Worm (Caenorhabditis elegans) whole organism, young adult: Measurements from ENCODE around the gene F55A11.8.

ENCODE experiments used
- C06A6.2 ChIP-seq: fragments of 200-800 bp; sonication (Bioruptor generic); conservative IDR thresholded peaks from 2 replicates; pipeline ENCODE4 v1.3.6; 2022; ENCODE audit warnings: missing genetic modification characterization, missing compliant biosample characterization
- C17E4.6 ChIP-seq: fragments of 200-800 bp; sonication (Bioruptor generic); IDR thresholded peaks from 2 replicates; pipeline ENCODE4 v1.3.6; 2022; ENCODE audit warnings: missing genetic modification reagents, missing genetic modification characterization, missing compliant biosample characterization
- D2030.7 ChIP-seq: fragments of 200-800 bp; sonication (Bioruptor generic); IDR thresholded peaks from 2 replicates; pipeline ENCODE4 v1.3.6; 2022; ENCODE audit warnings: missing genetic modification reagents, missing genetic modification characterization, missing compliant biosample characterization
- F37B4.10 ChIP-seq: fragments of 200-800 bp; sonication (Bioruptor generic); IDR thresholded peaks from 2 replicates; pipeline ENCODE4 v1.3.6; 2022; ENCODE audit warnings: missing genetic modification characterization, missing compliant biosample characterization
- K11D2.4 ChIP-seq: fragments of 200-800 bp; sonication (Bioruptor generic); IDR thresholded peaks from 2 replicates; pipeline ENCODE4 v1.3.6; 2022; ENCODE audit warnings: missing genetic modification reagents, missing genetic modification characterization, missing compliant biosample characterization
- Y53G8AR.9 ChIP-seq: fragments of 200-800 bp; sonication (Bioruptor generic); conservative IDR thresholded peaks from 2 replicates; pipeline ENCODE4 v1.3.6; 2022; ENCODE audit warnings: missing genetic modification reagents, missing genetic modification characterization, missing compliant biosample characterization
- akir-1 ChIP-seq: fragments of 200-800 bp; sonication (Bioruptor generic); optimal IDR thresholded peaks from 2 replicates; lab custom pipeline; 2018; ENCODE audit warnings: mild to moderate bottlenecking, missing genetic modification characterization, moderate library complexity, missing compliant biosample characterization
- aptf-3 ChIP-seq: fragments of 200-800 bp; sonication (Bioruptor generic); IDR thresholded peaks from 2 replicates; pipeline ENCODE4 v1.3.6; 2022; ENCODE audit warnings: missing genetic modification characterization, missing compliant biosample characterization
- attf-3 ChIP-seq: fragments of 200-800 bp; sonication (Bioruptor generic); conservative IDR thresholded peaks from 2 replicates; pipeline ENCODE4 v1.3.6; 2022; ENCODE audit warnings: missing genetic modification reagents, missing genetic modification characterization, missing compliant biosample characterization
- bed-1 ChIP-seq: fragments of 200-800 bp; sonication (Bioruptor generic); IDR thresholded peaks from 2 replicates; pipeline ENCODE4 v1.3.6; 2022; ENCODE audit warnings: missing genetic modification reagents, missing genetic modification characterization, missing compliant biosample characterization
- cebp-1 ChIP-seq, 2 experiments: fragments of 200-800 bp in 1 of 2; sonication (Bioruptor generic) in 1 of 2; sonication (generic microtip) in 1 of 2; IDR thresholded peaks in 1 of 2; optimal IDR thresholded peaks in 1 of 2; 2 replicates each; pipeline versions ENCODE4 v1.3.6 to Lab custom; 2017 to 2022; ENCODE audit warnings: missing compliant biosample characterization in 2 of 2, missing genetic modification characterization in 2 of 2, mild to moderate bottlenecking in 1 of 2, missing genetic modification reagents in 1 of 2, moderate library complexity in 1 of 2
- ceh-40 ChIP-seq: fragments of 200-800 bp; sonication (Bioruptor generic); IDR thresholded peaks from 2 replicates; pipeline ENCODE4 v1.3.6; 2022; ENCODE audit warnings: missing genetic modification characterization, missing compliant biosample characterization
- ceh-58 ChIP-seq: fragments of 200-800 bp; sonication (Bioruptor generic); IDR thresholded peaks from 2 replicates; pipeline ENCODE4 v1.3.6; 2022; ENCODE audit warnings: missing genetic modification characterization, missing compliant biosample characterization
- chd-7 ChIP-seq: sonication (generic microtip); optimal IDR thresholded peaks from 2 replicates; lab custom pipeline; 2016; ENCODE audit warnings: mild to moderate bottlenecking, missing genetic modification characterization, moderate library complexity, missing compliant biosample characterization
- die-1 ChIP-seq: sonication (generic microtip); optimal IDR thresholded peaks from 2 replicates; lab custom pipeline; 2016; ENCODE audit warnings: missing genotype, mild to moderate bottlenecking, missing genetic modification characterization, missing compliant biosample characterization
- ekl-4 ChIP-seq: fragments of 200-800 bp; sonication (Bioruptor generic); IDR thresholded peaks from 2 replicates; pipeline ENCODE4 v1.3.6; 2022; ENCODE audit warnings: missing genetic modification reagents, missing genetic modification characterization, missing compliant biosample characterization
- him-1 ChIP-seq: sonication (generic microtip); optimal IDR thresholded peaks from 2 replicates; lab custom pipeline; 2016; ENCODE audit warnings: missing genotype, missing genetic modification reagents, missing genetic modification characterization, missing compliant biosample characterization
- hmg-1.2 ChIP-seq: fragments of 200-800 bp; sonication (Bioruptor generic); IDR thresholded peaks from 2 replicates; pipeline ENCODE4 v1.3.6; 2022; ENCODE audit warnings: missing genetic modification reagents, missing genetic modification characterization, missing compliant biosample characterization
- lin-35 ChIP-seq, 3 experiments: fragments of 150-350 bp in 2 of 3; sonication (generic microtip) in 1 of 3; optimal IDR thresholded peaks; 2 replicates each; lab custom pipeline; 2014 to 2018; ENCODE audit warnings: missing biosample characterization in 3 of 3, missing genetic modification characterization in 3 of 3, missing genetic modification reagents in 3 of 3
- lin-40 ChIP-seq: sonication (generic microtip); optimal IDR thresholded peaks from 2 replicates; lab custom pipeline; 2016; ENCODE audit warnings: missing genetic modification characterization, mild to moderate bottlenecking, missing compliant biosample characterization, missing genotype, missing genetic modification reagents
- lsl-1 ChIP-seq: fragments of 200-800 bp; sonication (Bioruptor generic); optimal IDR thresholded peaks from 2 replicates; lab custom pipeline; 2018; ENCODE audit warnings: mild to moderate bottlenecking, missing genetic modification characterization, moderate library complexity, missing compliant biosample characterization
- lsy-27 ChIP-seq: sonication (generic microtip); optimal IDR thresholded peaks from 2 replicates; lab custom pipeline; 2017; ENCODE audit warnings: missing genetic modification characterization, mild to moderate bottlenecking, missing compliant biosample characterization, antibody characterized with exemption, missing genotype, borderline replicate concordance; ENCODE audit not compliant: insufficient read depth
- madf-3 ChIP-seq: fragments of 200-800 bp; sonication (Bioruptor generic); IDR thresholded peaks from 2 replicates; pipeline ENCODE4 v1.3.6; 2022; ENCODE audit warnings: missing genetic modification reagents, missing genetic modification characterization, missing compliant biosample characterization
- nfya-1 ChIP-seq: sonication (generic microtip); optimal IDR thresholded peaks from 2 replicates; lab custom pipeline; 2017; ENCODE audit warnings: antibody characterized with exemption, missing compliant biosample characterization, missing genetic modification characterization, borderline replicate concordance; ENCODE audit not compliant: insufficient read depth
- nfyb-1 ChIP-seq: fragments of 200-800 bp; sonication (Bioruptor generic); IDR thresholded peaks from 2 replicates; pipeline ENCODE4 v1.3.6; 2022; ENCODE audit warnings: missing genetic modification reagents, missing genetic modification characterization, missing compliant biosample characterization
- nhr-120 ChIP-seq: fragments of 200-800 bp; sonication (Bioruptor generic); IDR thresholded peaks from 2 replicates; pipeline ENCODE4 v1.3.6; 2022; ENCODE audit warnings: missing genetic modification characterization, missing compliant biosample characterization
- nhr-80 ChIP-seq: sonication (generic microtip); optimal IDR thresholded peaks from 2 replicates; lab custom pipeline; 2016; ENCODE audit warnings: missing genetic modification characterization, missing compliant biosample characterization
- pha-4 ChIP-seq: fragments of 150-350 bp; sonication (generic microtip); optimal IDR thresholded peaks from 2 replicates; lab custom pipeline; 2014; ENCODE audit warnings: missing biosample characterization, missing genetic modification reagents, missing genetic modification characterization
- rcor-1 ChIP-seq: fragments of 200-800 bp; sonication (Bioruptor generic); IDR thresholded peaks from 2 replicates; pipeline ENCODE4 v1.3.6; 2022; ENCODE audit warnings: missing genetic modification reagents, missing genetic modification characterization, missing compliant biosample characterization
- somi-1 ChIP-seq: fragments of 200-800 bp; sonication (Bioruptor generic); optimal IDR thresholded peaks from 2 replicates; lab custom pipeline; 2018; ENCODE audit warnings: mild to moderate bottlenecking, missing genetic modification characterization, missing compliant biosample characterization
- zfh-2 ChIP-seq: fragments of 200-800 bp; sonication (Bioruptor generic); conservative IDR thresholded peaks from 2 replicates; pipeline ENCODE4 v1.3.6; 2022; ENCODE audit warnings: missing genetic modification reagents, missing genetic modification characterization, missing compliant biosample characterization
- ztf-6 ChIP-seq: fragments of 200-800 bp; sonication (Bioruptor generic); IDR thresholded peaks from 2 replicates; pipeline ENCODE4 v1.3.6; 2022; ENCODE audit warnings: missing genetic modification reagents, missing genetic modification characterization, missing compliant biosample characterization

F55A11.8 gene

ce11 chrV:11817263-11817726, 29.3 kb downstream of the F55A11.8 start (continued):
- TF ChIP-seq ztf-6 (GFP tag; lab: Robert Waterston, UW) (no peak), F37B4.10 (no peak), lin-40 (no peak), akir-1 (GFP tag; lab: Kevin White, UChicago) (no peak), K11D2.4 (GFP tag; lab: Robert Waterston, UW) (0 out of 2 replicates have a peak, but pooled peaks have one; percentile 51), cebp-1 (GFP tag; IDR thresholded peaks at IDR 0.05; lab: Robert Waterston, UW) (peak; percentile 43; the same call in 1 of the 2 replicates), cebp-1 (tag; optimal IDR thresholded peaks at IDR 0.05; lab: Kevin White, UChicago) (peak; percentile 30), nfya-1 (no peak), ceh-58 (0 out of 2 replicates have a peak, but pooled peaks have one; percentile 64), lin-35 (GFP tag; optimal IDR thresholded peaks at IDR 0.05; lab: Kevin White, UChicago) (no peak), ekl-4 (GFP tag; lab: Robert Waterston, UW) (peak; percentile 29; the same call in 1 of the 2 replicates), aptf-3 (no peak), C17E4.6 (GFP tag; lab: Robert Waterston, UW) (no peak)

ce11 chrV:11818064-11818463, 30.1 kb downstream of the F55A11.8 start:
- TF ChIP-seq zfh-2 (no peak), ekl-4 (GFP tag; lab: Robert Waterston, UW) (peak; percentile 37; the same call in 1 of the 2 replicates), C06A6.2 (GFP tag; lab: Robert Waterston, UW) (0 out of 2 replicates have a peak, but pooled peaks have one; percentile 10), nfyb-1 (peak; percentile 50), Y53G8AR.9 (GFP tag; lab: Robert Waterston, UW) (0 out of 2 replicates have a peak, but pooled peaks have one; percentile 40), hmg-1.2 (0 out of 2 replicates have a peak, but pooled peaks have one; percentile 3), somi-1 (no peak), D2030.7 (no peak)

- TF ChIP-seq die-1 (no peak), ztf-6 (GFP tag; lab: Robert Waterston, UW) (no peak), pha-4 (no peak), him-1 (no peak), hmg-1.2 (peak; percentile 19; the same call in 1 of the 2 replicates), rcor-1 (no peak), nfyb-1 (peak; percentile 24; the same call in 1 of the 2 replicates), lin-35 (GFP tag; optimal IDR thresholded peaks at IDR 0.05; lab: Kevin White, UChicago) (peak in 1 of 3 experiments; percentile 18), ceh-40 (GFP tag; lab: Robert Waterston, UW) (no peak), chd-7 (tag; lab: Kevin White, UChicago) (no peak)
These were observed 30.8 kb downstream of the F55A11.8 start for ce11 chrV:11818786-11819185.

ce11 chrV:11819451-11819850, 31.5 kb downstream of the F55A11.8 start:
- TF ChIP-seq madf-3 (GFP tag; lab: Robert Waterston, UW) (0 out of 2 replicates have a peak, but pooled peaks have one; percentile 54), nhr-120 (GFP tag; lab: Robert Waterston, UW) (0 out of 2 replicates have a peak, but pooled peaks have one; percentile 12), bed-1 (no peak)

ce11 chrV:11820551-11820950, 32.6 kb downstream of the F55A11.8 start:
- TF ChIP-seq lsl-1 (GFP tag; lab: Kevin White, UChicago) (no peak), Y53G8AR.9 (GFP tag; lab: Robert Waterston, UW) (0 out of 2 replicates have a peak, but pooled peaks have one; percentile 39), lsy-27 (tag; lab: Kevin White, UChicago) (no peak), nhr-80 (tag; lab: Kevin White, UChicago) (peak; percentile 51), attf-3 (GFP tag; lab: Robert Waterston, UW) (no peak)
